Worm (Caenorhabditis elegans): ENCODE data around the gene ins-16.
A peak's percentile ranks its signal among the peaks of the same experiment; 100 is the strongest.

ins-16 gene

ce11 chrIII:2101310-2101709 lies 40.6 kb upstream of the ins-16 start:
- TF ChIP-seq bed-3 (GFP tag; optimal IDR thresholded peaks at IDR 0.05) (no peak), nhr-76 (tag; optimal IDR thresholded peaks at IDR 0.05) (no peak)

DNA sequence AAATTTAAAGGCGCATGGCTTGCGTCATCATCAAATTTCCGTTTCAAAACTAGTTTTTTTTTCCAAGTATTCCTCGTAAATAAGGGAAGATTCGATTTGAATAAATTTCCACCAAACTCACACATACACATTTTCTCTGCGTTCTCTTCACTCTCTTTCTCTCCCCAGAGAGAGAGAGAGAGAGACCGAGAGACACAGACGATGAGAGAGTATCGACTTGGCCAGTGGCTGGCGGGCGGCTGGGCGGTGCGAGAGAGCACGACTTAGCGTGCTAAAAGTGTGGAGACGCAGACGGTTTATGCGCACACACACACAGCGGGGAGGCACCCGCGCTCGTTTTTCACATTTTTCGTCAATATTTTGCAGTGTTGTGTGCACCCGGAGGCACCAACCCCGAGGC lies 40.1 kb upstream of the ins-16 start:
- TF ChIP-seq M03D4.4 (tag; optimal IDR thresholded peaks at IDR 0.05) = peak; percentile 13
- TF ChIP-seq sptf-1 (tag; optimal IDR thresholded peaks at IDR 0.05) = peak; percentile 27
- no peak for TF ChIP-seq elt-3 (tag; optimal IDR thresholded peaks at IDR 0.05)
- peak; percentile 95 for TF ChIP-seq ces-1 (GFP tag; optimal IDR thresholded peaks at IDR 0.05)
- TF ChIP-seq nhr-12 (tag; optimal IDR thresholded peaks at IDR 0.05) = no peak
- no peak for TF ChIP-seq sem-2 (GFP tag; optimal IDR thresholded peaks at IDR 0.05)
- TF ChIP-seq tbx-8 (GFP tag; optimal IDR thresholded peaks at IDR 0.05) = no peak
- peak; percentile 67 for TF ChIP-seq pha-4 (tag; optimal IDR thresholded peaks at IDR 0.05)
- no peak for TF ChIP-seq nhr-28 (tag; optimal IDR thresholded peaks at IDR 0.05)
- no peak for TF ChIP-seq lin-32 (GFP tag; optimal IDR thresholded peaks at IDR 0.05)
- no peak for TF ChIP-seq nhr-76 (tag; optimal IDR thresholded peaks at IDR 0.05)
- TF ChIP-seq flh-1 (GFP tag; optimal IDR thresholded peaks at IDR 0.05) = no peak
- peak; percentile 8 for TF ChIP-seq unc-62 (GFP tag; optimal IDR thresholded peaks at IDR 0.05)
- TF ChIP-seq drap-1 (GFP tag; optimal IDR thresholded peaks at IDR 0.05) = no peak
- no peak for TF ChIP-seq unc-120 (tag; optimal IDR thresholded peaks at IDR 0.05; ENCODE audit: poor library complexity, severe bottlenecking)
- no peak for TF ChIP-seq ceh-83 (GFP tag; optimal IDR thresholded peaks at IDR 0.05)
- no peak for TF ChIP-seq lin-13 (tag; optimal IDR thresholded peaks at IDR 0.05)
- no peak for TF ChIP-seq ceh-43 (GFP tag; optimal IDR thresholded peaks at IDR 0.05)
- no peak for TF ChIP-seq hlh-1 (tag; optimal IDR thresholded peaks at IDR 0.05)
- TF ChIP-seq mep-1 (tag; optimal IDR thresholded peaks at IDR 0.05) = no peak
- peak; percentile 56 for TF ChIP-seq lsy-2 (tag; optimal IDR thresholded peaks at IDR 0.05)
- TF ChIP-seq ztf-11 (tag; optimal IDR thresholded peaks at IDR 0.05) = no peak
- peak; percentile 70 for TF ChIP-seq ceh-39 (tag; optimal IDR thresholded peaks at IDR 0.05)
- no peak for TF ChIP-seq snpc-4 (tag; optimal IDR thresholded peaks at IDR 0.05)

DNA sequence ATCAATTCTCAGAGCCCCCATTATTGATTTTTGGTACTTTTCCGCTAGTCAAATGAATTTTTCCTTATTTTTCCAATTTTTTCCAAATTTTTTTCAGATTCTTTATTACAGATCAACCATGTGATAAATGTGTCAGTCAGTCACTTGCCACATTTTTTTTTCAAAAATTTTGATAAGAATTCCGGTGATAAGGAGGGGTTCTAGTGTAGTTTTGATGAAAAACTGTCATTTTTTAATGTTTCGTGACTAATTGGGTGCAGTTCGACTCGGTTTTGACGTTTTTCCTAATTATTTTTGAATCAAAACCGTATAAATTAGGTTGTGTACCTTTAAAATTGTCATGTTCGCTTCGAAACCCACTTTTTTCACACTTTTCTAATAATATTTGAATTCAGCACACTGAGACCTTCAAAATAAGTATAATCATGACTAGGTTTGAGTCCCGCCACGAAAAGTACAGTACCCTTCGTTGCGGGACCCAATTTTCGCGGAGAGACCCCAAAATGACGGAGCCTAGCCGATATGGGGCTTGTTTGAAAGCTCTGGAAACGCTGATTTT lies 39.1 kb upstream of the ins-16 start:
- no peak for TF ChIP-seq sem-2 (GFP tag; optimal IDR thresholded peaks at IDR 0.05)
- TF ChIP-seq hlh-1 (tag; optimal IDR thresholded peaks at IDR 0.05) = no peak
- TF ChIP-seq unc-120 (tag; optimal IDR thresholded peaks at IDR 0.05; ENCODE audit: poor library complexity, severe bottlenecking) = no peak
- TF ChIP-seq ceh-39 (tag; optimal IDR thresholded peaks at IDR 0.05) = no peak
- TF ChIP-seq ham-2 (GFP tag; optimal IDR thresholded peaks at IDR 0.05) = no peak

DNA sequence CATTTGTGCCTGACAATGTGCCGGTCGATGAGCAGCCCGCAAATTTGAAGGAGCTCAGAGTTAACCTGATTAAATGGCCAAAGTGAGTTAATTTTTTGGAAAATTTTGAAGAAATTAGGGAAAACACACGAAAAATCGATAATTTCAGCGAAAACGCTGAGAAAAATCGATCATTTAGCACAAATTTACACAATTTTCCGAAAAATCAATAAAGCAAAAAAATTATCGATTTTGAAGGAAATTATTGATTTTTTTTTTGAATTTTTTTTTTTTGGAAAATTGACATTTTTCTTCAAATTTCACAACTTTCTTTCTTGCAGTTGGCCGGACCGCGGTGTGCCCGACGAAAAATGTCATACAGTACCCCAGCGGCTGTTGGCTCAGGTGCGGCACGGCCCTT lies 37.4 kb upstream of the ins-16 start:
- no peak for TF ChIP-seq nhr-12 (tag; optimal IDR thresholded peaks at IDR 0.05)
- TF ChIP-seq tbx-8 (GFP tag; optimal IDR thresholded peaks at IDR 0.05) = no peak
- no peak for TF ChIP-seq snpc-4 (tag; optimal IDR thresholded peaks at IDR 0.05)
- TF ChIP-seq ztf-11 (tag; optimal IDR thresholded peaks at IDR 0.05) = no peak
- no peak for TF ChIP-seq zip-8 (tag; optimal IDR thresholded peaks at IDR 0.05)
- no peak for TF ChIP-seq hlh-1 (tag; optimal IDR thresholded peaks at IDR 0.05)
- no peak for TF ChIP-seq unc-120 (tag; optimal IDR thresholded peaks at IDR 0.05; ENCODE audit: poor library complexity, severe bottlenecking)
- TF ChIP-seq ham-2 (GFP tag; optimal IDR thresholded peaks at IDR 0.05) = no peak
- TF ChIP-seq nhr-28 (tag; optimal IDR thresholded peaks at IDR 0.05) = no peak
- no peak for TF ChIP-seq unc-62 (GFP tag; optimal IDR thresholded peaks at IDR 0.05)
- no peak for TF ChIP-seq ceh-83 (GFP tag; optimal IDR thresholded peaks at IDR 0.05)
- no peak for TF ChIP-seq sem-2 (GFP tag; optimal IDR thresholded peaks at IDR 0.05)
- no peak for TF ChIP-seq M03D4.4 (tag; optimal IDR thresholded peaks at IDR 0.05)
- no peak for TF ChIP-seq lin-32 (GFP tag; optimal IDR thresholded peaks at IDR 0.05)
- TF ChIP-seq lin-13 (tag; optimal IDR thresholded peaks at IDR 0.05) = no peak
- TF ChIP-seq elt-3 (tag; optimal IDR thresholded peaks at IDR 0.05) = no peak
- no peak for TF ChIP-seq ceh-39 (tag; optimal IDR thresholded peaks at IDR 0.05)
- TF ChIP-seq sptf-1 (tag; optimal IDR thresholded peaks at IDR 0.05) = no peak
- no peak for TF ChIP-seq unc-39 (tag; optimal IDR thresholded peaks at IDR 0.05)
- no peak for TF ChIP-seq mab-5 (tag; optimal IDR thresholded peaks at IDR 0.05)

ce11 chrIII:2092409-2092808 lies 31.7 kb upstream of the ins-16 start, which contains the start of gene Y48G9A.9:
Y48G9A.9 (plus strand) TSS chrIII:2092709.
- TF ChIP-seq mls-2 (tag; optimal IDR thresholded peaks at IDR 0.05) (no peak), pha-4 (tag; optimal IDR thresholded peaks at IDR 0.05) (no peak), elt-3 (tag; optimal IDR thresholded peaks at IDR 0.05) (no peak), ceh-39 (tag; optimal IDR thresholded peaks at IDR 0.05) (no peak)

All from whole organism, mixed stage, embryonic.